Worm (Caenorhabditis elegans): ENCODE measurements around the gene rsks-1.

DNA sequence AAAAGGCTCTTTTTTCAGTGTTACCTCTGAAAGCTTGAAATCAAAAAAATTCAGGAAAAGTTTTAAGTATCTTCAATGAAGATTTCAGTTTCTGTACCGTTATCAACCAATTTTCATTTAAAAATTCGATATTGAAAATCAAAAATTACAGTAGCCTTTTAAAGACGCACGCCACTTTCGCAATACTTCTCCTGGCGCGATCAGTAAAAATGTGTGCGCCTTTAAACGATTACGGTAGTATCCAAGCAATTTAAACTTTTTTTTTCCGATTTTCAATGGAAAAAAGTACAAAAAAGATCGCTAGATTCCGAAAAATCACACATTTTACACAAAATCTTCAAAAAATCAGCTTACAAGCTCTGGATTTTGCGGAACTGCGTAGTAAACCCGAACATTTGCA lies 45.0 kb downstream of the rsks-1 start:
- TF ChIP-seq mls-2 (tag; optimal IDR thresholded peaks at IDR 0.05) (no peak), lin-13 (tag; optimal IDR thresholded peaks at IDR 0.05) (no peak), ces-1 (GFP tag; optimal IDR thresholded peaks at IDR 0.05) (no peak), ceh-83 (GFP tag; optimal IDR thresholded peaks at IDR 0.05) (no peak), unc-62 (GFP tag; optimal IDR thresholded peaks at IDR 0.05) (no peak), ztf-11 (tag; optimal IDR thresholded peaks at IDR 0.05) (no peak), nhr-28 (tag; optimal IDR thresholded peaks at IDR 0.05) (no peak), nhr-12 (tag; optimal IDR thresholded peaks at IDR 0.05) (no peak), snpc-4 (tag; optimal IDR thresholded peaks at IDR 0.05) (no peak), nhr-237 (tag; optimal IDR thresholded peaks at IDR 0.05) (no peak)

Measured in whole organism, mixed stage, embryonic.